Worm (Caenorhabditis elegans) whole organism, young adult: ENCODE results near the gene Y56A3A.22.
A peak's percentile ranks its signal among the peaks of the same experiment; 100 is the strongest.

Experiments
- B0336.3 ChIP-seq: fragments of 200-800 bp; sonication (Bioruptor generic); IDR thresholded peaks from 2 replicates; pipeline ENCODE4 v1.3.6; 2022; ENCODE audit warnings: missing genetic modification characterization, missing compliant biosample characterization
- F10E7.11 ChIP-seq: sonication (generic microtip); optimal IDR thresholded peaks from 2 replicates; lab custom pipeline; 2017; ENCODE audit warnings: mild to moderate bottlenecking, missing genetic modification characterization, moderate library complexity, missing compliant biosample characterization
- F33H1.4 ChIP-seq: fragments of 200-800 bp; sonication (Bioruptor generic); IDR thresholded peaks from 2 replicates; pipeline ENCODE4 v1.3.6; 2022; ENCODE audit warnings: missing genetic modification reagents, missing genetic modification characterization, missing compliant biosample characterization
- F52B5.7 ChIP-seq: sonication (generic microtip); optimal IDR thresholded peaks from 2 replicates; lab custom pipeline; 2016; ENCODE audit warnings: mild to moderate bottlenecking, missing genetic modification characterization, missing compliant biosample characterization
- F57A8.1 ChIP-seq: fragments of 200-800 bp; sonication (Bioruptor generic); optimal IDR thresholded peaks from 2 replicates; lab custom pipeline; 2018; ENCODE audit warnings: mild to moderate bottlenecking, missing genetic modification characterization, moderate library complexity, missing compliant biosample characterization
- Y53F4B.3 ChIP-seq: fragments of 200-800 bp; sonication (Bioruptor generic); IDR thresholded peaks from 2 replicates; pipeline ENCODE4 v1.3.6; 2022; ENCODE audit warnings: missing genetic modification reagents, missing genetic modification characterization, missing compliant biosample characterization
- Y56A3A.18 ChIP-seq: fragments of 200-800 bp; sonication (Bioruptor generic); IDR thresholded peaks from 2 replicates; pipeline ENCODE4 v1.3.6; 2022; ENCODE audit warnings: missing genetic modification reagents, missing genetic modification characterization, missing compliant biosample characterization
- Y95B8A.8 ChIP-seq: fragments of 200-800 bp; sonication (Bioruptor generic); IDR thresholded peaks from 2 replicates; pipeline ENCODE4 v1.3.6; 2022; ENCODE audit warnings: missing genetic modification reagents, missing genetic modification characterization, missing compliant biosample characterization
- aptf-2 ChIP-seq: fragments of 200-800 bp; sonication (Bioruptor generic); conservative IDR thresholded peaks from 2 replicates; pipeline ENCODE4 v1.3.6; 2022; ENCODE audit warnings: missing genetic modification reagents, missing genetic modification characterization, missing compliant biosample characterization
- aptf-3 ChIP-seq: fragments of 200-800 bp; sonication (Bioruptor generic); IDR thresholded peaks from 2 replicates; pipeline ENCODE4 v1.3.6; 2022; ENCODE audit warnings: missing genetic modification characterization, missing compliant biosample characterization
- athp-1 ChIP-seq: sonication (generic microtip); optimal IDR thresholded peaks from 2 replicates; lab custom pipeline; 2017; ENCODE audit warnings: mild to moderate bottlenecking, missing genetic modification characterization, missing compliant biosample characterization
- bed-1 ChIP-seq: fragments of 200-800 bp; sonication (Bioruptor generic); IDR thresholded peaks from 2 replicates; pipeline ENCODE4 v1.3.6; 2022; ENCODE audit warnings: missing genetic modification reagents, missing genetic modification characterization, missing compliant biosample characterization
- cebp-2 ChIP-seq: fragments of 200-800 bp; sonication (Bioruptor generic); IDR thresholded peaks from 2 replicates; pipeline ENCODE4 v1.3.6; 2022; ENCODE audit warnings: missing genetic modification characterization, missing compliant biosample characterization
- ceh-100 ChIP-seq: fragments of 200-800 bp; sonication (Bioruptor generic); IDR thresholded peaks from 2 replicates; pipeline ENCODE4 v1.3.6; 2022; ENCODE audit warnings: missing genetic modification reagents, missing genetic modification characterization, missing compliant biosample characterization
- ceh-27 ChIP-seq: fragments of 200-800 bp; sonication (Bioruptor generic); optimal IDR thresholded peaks from 2 replicates; lab custom pipeline; 2018; ENCODE audit warnings: mild to moderate bottlenecking, missing genetic modification characterization, moderate library complexity, missing compliant biosample characterization
- die-1 ChIP-seq: sonication (generic microtip); optimal IDR thresholded peaks from 2 replicates; lab custom pipeline; 2016; ENCODE audit warnings: missing genotype, mild to moderate bottlenecking, missing genetic modification characterization, missing compliant biosample characterization
- dpff-1 ChIP-seq: sonication (generic microtip); optimal IDR thresholded peaks from 2 replicates; lab custom pipeline; 2017; ENCODE audit warnings: mild to moderate bottlenecking, missing genetic modification characterization, missing compliant biosample characterization
- dpl-1 ChIP-seq: fragments of 150-350 bp; optimal IDR thresholded peaks from 2 replicates; lab custom pipeline; 2014; ENCODE audit warnings: missing biosample characterization, missing genetic modification reagents, missing genetic modification characterization
- egl-18 ChIP-seq: fragments of 200-800 bp; sonication (Bioruptor generic); IDR thresholded peaks from 2 replicates; pipeline ENCODE4 v1.3.6; 2022; ENCODE audit warnings: missing genetic modification reagents, missing genetic modification characterization, missing compliant biosample characterization
- ets-4 ChIP-seq: fragments of 200-800 bp; sonication (Bioruptor generic); optimal IDR thresholded peaks from 2 replicates; lab custom pipeline; 2018; ENCODE audit warnings: mild to moderate bottlenecking, missing genetic modification characterization, missing compliant biosample characterization
- hlh-12 ChIP-seq: sonication (generic microtip); optimal IDR thresholded peaks from 2 replicates; lab custom pipeline; 2016; ENCODE audit warnings: missing genetic modification characterization, missing compliant biosample characterization
- hmg-1.2 ChIP-seq: fragments of 200-800 bp; sonication (Bioruptor generic); IDR thresholded peaks from 2 replicates; pipeline ENCODE4 v1.3.6; 2022; ENCODE audit warnings: missing genetic modification reagents, missing genetic modification characterization, missing compliant biosample characterization
- hmg-20 ChIP-seq: fragments of 200-800 bp; sonication (Bioruptor generic); IDR thresholded peaks from 2 replicates; pipeline ENCODE4 v1.3.6; 2022; ENCODE audit warnings: missing genetic modification reagents, missing genetic modification characterization, missing compliant biosample characterization
- lag-1 ChIP-seq: fragments of 200-800 bp; sonication (Bioruptor generic); IDR thresholded peaks from 2 replicates; pipeline ENCODE4 v1.3.6; 2022; ENCODE audit warnings: missing genetic modification reagents, missing genetic modification characterization, missing compliant biosample characterization
- let-526 ChIP-seq: fragments of 200-800 bp; sonication (Bioruptor generic); IDR thresholded peaks from 2 replicates; pipeline ENCODE4 v1.3.6; 2022; ENCODE audit warnings: missing genetic modification reagents, missing genetic modification characterization, missing compliant biosample characterization
- lin-35 ChIP-seq, 3 experiments: fragments of 150-350 bp in 2 of 3; sonication (generic microtip) in 1 of 3; optimal IDR thresholded peaks; 2 replicates each; lab custom pipeline; 2014 to 2018; ENCODE audit warnings: missing biosample characterization in 3 of 3, missing genetic modification characterization in 3 of 3, missing genetic modification reagents in 3 of 3
- lin-54 ChIP-seq: fragments of 200-800 bp; sonication (Bioruptor generic); optimal IDR thresholded peaks from 2 replicates; lab custom pipeline; 2018; ENCODE audit warnings: mild to moderate bottlenecking, missing genetic modification characterization, missing compliant biosample characterization
- lir-1 ChIP-seq: fragments of 200-800 bp; sonication (Bioruptor generic); conservative IDR thresholded peaks from 2 replicates; pipeline ENCODE4 v1.3.6; 2022; ENCODE audit warnings: missing genetic modification reagents, missing genetic modification characterization, missing compliant biosample characterization
- lsy-27 ChIP-seq: sonication (generic microtip); optimal IDR thresholded peaks from 2 replicates; lab custom pipeline; 2017; ENCODE audit warnings: missing genetic modification characterization, mild to moderate bottlenecking, missing compliant biosample characterization, antibody characterized with exemption, missing genotype, borderline replicate concordance; ENCODE audit not compliant: insufficient read depth
- madf-10 ChIP-seq: sonication (generic microtip); optimal IDR thresholded peaks from 2 replicates; lab custom pipeline; 2016; ENCODE audit warnings: mild to moderate bottlenecking, missing genetic modification characterization, missing compliant biosample characterization
- madf-8 ChIP-seq: fragments of 200-800 bp; sonication (Bioruptor generic); conservative IDR thresholded peaks from 2 replicates; pipeline ENCODE4 v1.3.6; 2022; ENCODE audit warnings: missing genetic modification reagents, missing genetic modification characterization, missing compliant biosample characterization
- mcd-1 ChIP-seq: fragments of 200-800 bp; sonication (Bioruptor generic); IDR thresholded peaks from 2 replicates; pipeline ENCODE4 v1.3.6; 2022; ENCODE audit warnings: missing genetic modification reagents, missing genetic modification characterization, missing compliant biosample characterization
- mel-28 ChIP-seq: sonication (generic microtip); optimal IDR thresholded peaks from 2 replicates; lab custom pipeline; 2016; ENCODE audit warnings: borderline replicate concordance, mild to moderate bottlenecking, missing genetic modification characterization, missing compliant biosample characterization
- mes-4 ChIP-seq: sonication (generic microtip); optimal IDR thresholded peaks from 2 replicates; lab custom pipeline; 2016; ENCODE audit warnings: missing genotype, missing genetic modification characterization, missing compliant biosample characterization
- nhr-179 ChIP-seq: sonication (generic microtip); optimal IDR thresholded peaks from 2 replicates; lab custom pipeline; 2016; ENCODE audit warnings: mild to moderate bottlenecking, missing genetic modification characterization, missing compliant biosample characterization
- nhr-90 ChIP-seq: sonication (generic microtip); optimal IDR thresholded peaks from 2 replicates; lab custom pipeline; 2016; ENCODE audit warnings: missing genotype, mild to moderate bottlenecking, missing genetic modification characterization, missing compliant biosample characterization
- pha-4 ChIP-seq: fragments of 150-350 bp; sonication (generic microtip); optimal IDR thresholded peaks from 2 replicates; lab custom pipeline; 2014; ENCODE audit warnings: missing biosample characterization, missing genetic modification reagents, missing genetic modification characterization
- repo-1 ChIP-seq: sonication (generic microtip); optimal IDR thresholded peaks from 2 replicates; lab custom pipeline; 2017; ENCODE audit warnings: mild to moderate bottlenecking, missing genetic modification characterization, missing compliant biosample characterization
- rpc-1 ChIP-seq, 2 experiments: fragments of 150-350 bp in 1 of 2; sonication (generic microtip) in 1 of 2; optimal IDR thresholded peaks; 2 replicates each; lab custom pipeline; 2014 to 2018; ENCODE audit warnings: missing biosample characterization in 1 of 2, missing genetic modification characterization in 1 of 2, missing genetic modification reagents in 1 of 2, missing genotype in 1 of 2
- sea-2 ChIP-seq: fragments of 200-800 bp; sonication (Bioruptor generic); IDR thresholded peaks from 2 replicates; pipeline ENCODE4 v1.3.6; 2022; ENCODE audit warnings: missing genetic modification characterization, missing compliant biosample characterization
- snpc-1.1 ChIP-seq: sonication (generic microtip); optimal IDR thresholded peaks from 2 replicates; lab custom pipeline; 2017; ENCODE audit warnings: missing genetic modification characterization, mild to moderate bottlenecking, missing compliant biosample characterization, antibody characterized with exemption, moderate library complexity, missing genotype, missing genetic modification reagents; ENCODE audit not compliant: insufficient read depth
- zfh-2 ChIP-seq: fragments of 200-800 bp; sonication (Bioruptor generic); conservative IDR thresholded peaks from 2 replicates; pipeline ENCODE4 v1.3.6; 2022; ENCODE audit warnings: missing genetic modification reagents, missing genetic modification characterization, missing compliant biosample characterization
- ztf-18 ChIP-seq: sonication (generic microtip); optimal IDR thresholded peaks from 2 replicates; lab custom pipeline; 2016; ENCODE audit warnings: missing genotype, mild to moderate bottlenecking, missing genetic modification characterization, missing compliant biosample characterization
- ztf-22 ChIP-seq: fragments of 200-800 bp; sonication (Bioruptor generic); optimal IDR thresholded peaks from 2 replicates; lab custom pipeline; 2018; ENCODE audit warnings: mild to moderate bottlenecking, missing genetic modification characterization, moderate library complexity, missing compliant biosample characterization
- ztf-25 ChIP-seq: fragments of 200-800 bp; sonication (Bioruptor generic); IDR thresholded peaks from 2 replicates; pipeline ENCODE4 v1.3.6; 2022; ENCODE audit warnings: missing genetic modification reagents, missing genetic modification characterization, missing compliant biosample characterization
- ztf-26 ChIP-seq: sonication (generic microtip); optimal IDR thresholded peaks from 2 replicates; lab custom pipeline; 2017; ENCODE audit warnings: missing genetic modification characterization, missing compliant biosample characterization
- ztf-3 ChIP-seq: fragments of 200-800 bp; sonication (Bioruptor generic); optimal IDR thresholded peaks from 2 replicates; lab custom pipeline; 2018; ENCODE audit warnings: mild to moderate bottlenecking, missing genetic modification characterization, missing compliant biosample characterization

The Y56A3A.22 gene

ce11 chrIII:11946062-11946749 is 24.7 kb downstream of the Y56A3A.22 start (continued):
- TF ChIP-seq snpc-1.1 (tag; lab: Kevin White, UChicago) (no peak), sea-2 (GFP tag; lab: Robert Waterston, UW) (no peak), hmg-1.2 (GFP tag; lab: Robert Waterston, UW) (no peak), Y56A3A.18 (no peak), egl-18 (GFP tag; lab: Robert Waterston, UW) (0 out of 2 replicates have a peak, but pooled peaks have one; percentile 57), nhr-179 (tag; lab: Kevin White, UChicago) (no peak), hlh-12 (tag; lab: Kevin White, UChicago) (no peak), bed-1 (GFP tag; lab: Robert Waterston, UW) (no peak), madf-10 (tag; lab: Kevin White, UChicago) (peak; percentile 51), repo-1 (tag; lab: Kevin White, UChicago) (no peak), lsy-27 (tag; lab: Kevin White, UChicago) (no peak), F52B5.7 (tag; lab: Kevin White, UChicago) (peak; percentile 5), ztf-22 (GFP tag; lab: Kevin White, UChicago) (no peak), F10E7.11 (peak; percentile 60), let-526 (GFP tag; lab: Robert Waterston, UW) (peak; percentile 41; the same call in 1 of the 2 replicates), ceh-27 (GFP tag; lab: Kevin White, UChicago) (peak; percentile 77), ztf-26 (peak; percentile 37), mes-4 (tag; lab: Kevin White, UChicago) (no peak), lir-1 (GFP tag; lab: Robert Waterston, UW) (peak; percentile 89), aptf-3 (no peak), athp-1 (tag; lab: Kevin White, UChicago) (peak; percentile 79), pha-4 (tag; lab: Kevin White, UChicago) (no peak), ztf-3 (GFP tag; lab: Kevin White, UChicago) (no peak), nhr-90 (no peak), rpc-1 (optimal IDR thresholded peaks at IDR 0.05; lab: Kevin White, UChicago) (no peak), rpc-1 (tag; optimal IDR thresholded peaks at IDR 0.05; lab: Kevin White, UChicago) (no peak), F57A8.1 (GFP tag; lab: Kevin White, UChicago) (no peak), ztf-25 (GFP tag; lab: Robert Waterston, UW) (no peak; the same call in 1 of the 2 replicates), ztf-18 (tag; lab: Kevin White, UChicago) (peak; percentile 0), F33H1.4 (GFP tag; lab: Robert Waterston, UW) (peak; percentile 66), dpff-1 (no peak), zfh-2 (GFP tag; lab: Robert Waterston, UW) (peak; percentile 58; the same call in 1 of the 2 replicates), B0336.3 (GFP tag; lab: Robert Waterston, UW) (peak; percentile 80), mcd-1 (GFP tag; lab: Robert Waterston, UW) (peak; percentile 79), die-1 (tag; lab: Kevin White, UChicago) (no peak), dpl-1 (peak; percentile 31), mel-28 (tag; lab: Kevin White, UChicago) (no peak), lin-35 (GFP tag; optimal IDR thresholded peaks at IDR 0.05; lab: Kevin White, UChicago) (peak in 1 of 3 experiments; percentile 78), aptf-2 (GFP tag; lab: Robert Waterston, UW) (0 out of 2 replicates have a peak, but pooled peaks have one; percentile 30), lin-54 (GFP tag; lab: Kevin White, UChicago) (peak; percentile 59), ceh-100 (GFP tag; lab: Robert Waterston, UW) (peak; percentile 57; the same call in 1 of the 2 replicates), cebp-2 (no peak), hmg-20 (peak; percentile 58; the same call in 1 of the 2 replicates), ets-4 (GFP tag; lab: Kevin White, UChicago) (no peak), Y53F4B.3 (GFP tag; lab: Robert Waterston, UW) (no peak), lag-1 (GFP tag; lab: Robert Waterston, UW) (0 out of 2 replicates have a peak, but pooled peaks have one; percentile 54), madf-8 (GFP tag; lab: Robert Waterston, UW) (peak; percentile 37), Y95B8A.8 (no peak)
